Worm (Caenorhabditis elegans): ENCODE measurements around the gene sru-42.
A peak's percentile ranks its signal among the peaks of the same experiment; 100 is the strongest.
"Not testable (repeated sequence)": the region's sequence is repeated elsewhere in the genome, so short reads cannot be mapped to it uniquely, and the experiment has no call there.

Gene sru-42

DNA sequence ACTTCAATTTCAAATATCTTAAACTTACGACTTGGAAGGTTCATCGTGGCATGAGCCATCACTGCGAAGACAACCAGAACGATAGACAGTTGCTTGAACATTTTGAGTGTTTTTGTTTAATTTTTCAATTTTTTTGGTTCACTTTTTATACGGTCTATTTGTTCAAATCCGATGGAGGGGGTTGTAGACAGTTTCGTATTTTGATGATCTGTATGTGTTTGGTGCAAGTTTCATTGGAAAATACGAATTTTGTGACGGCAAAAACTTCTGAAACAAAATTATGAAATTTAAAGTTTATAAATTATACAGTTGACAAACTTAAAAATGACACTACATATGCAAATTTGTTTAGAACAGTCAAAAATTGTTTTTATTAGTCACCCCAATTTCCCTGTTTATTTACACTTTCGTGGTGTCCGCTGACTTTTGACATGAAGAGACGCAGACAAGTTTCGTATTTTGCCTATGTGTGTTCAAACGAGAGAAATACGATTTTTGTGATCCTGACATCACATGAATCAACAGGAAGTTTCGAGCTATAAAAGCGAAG lies 2.7 kb upstream of the sru-42 start, which contains the start of the genes C55A1.7 and C55A1.6:
Gene C55A1.7, minus strand, starts transcription at position 101 of the 550 bp plus-strand sequence.
Gene C55A1.6, plus strand, starts transcription at position 500 of the 550 bp plus-strand sequence.
- TF ChIP-seq fkh-8 (tag; optimal IDR thresholded peaks at IDR 0.05); nhr-19 (GFP tag; conservative IDR thresholded peaks at IDR 0.05); pag-3 (tag; optimal IDR thresholded peaks at IDR 0.05; ENCODE audit: borderline replicate concordance, insufficient read depth): not testable (repeated sequence)

DNA sequence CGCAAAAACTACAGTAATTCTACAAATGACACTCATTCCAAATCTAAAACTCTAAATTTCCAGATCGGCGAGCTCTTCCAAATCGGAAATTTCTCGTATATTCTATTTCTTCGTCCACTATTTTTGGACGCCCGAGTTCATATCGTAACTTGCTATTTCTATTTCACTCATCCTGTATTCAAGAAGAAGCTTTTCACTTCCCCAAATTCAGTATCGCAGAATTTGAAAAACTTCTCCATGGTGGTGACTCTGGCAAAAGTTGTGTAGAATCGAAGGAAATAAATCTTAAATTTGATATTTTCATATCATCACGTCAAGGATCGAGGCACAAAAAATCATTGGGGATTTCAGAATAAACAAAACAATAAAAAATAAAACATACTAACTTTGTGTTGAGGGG lies 1.9 kb downstream of the sru-42 start:
- TF ChIP-seq efl-1 (optimal IDR thresholded peaks at IDR 0.05), result no peak
- TF ChIP-seq efl-1 (GFP tag; optimal IDR thresholded peaks at IDR 0.05 in 1 of 2), result peak in 1 of 2 experiments; percentile 81
- TF ChIP-seq ceh-82 (tag; optimal IDR thresholded peaks at IDR 0.05), result no peak
- TF ChIP-seq nhr-85 (tag), result peak; percentile 65
- TF ChIP-seq nhr-90 (tag; optimal IDR thresholded peaks at IDR 0.05; ENCODE audit: poor library complexity), result no peak

DNA sequence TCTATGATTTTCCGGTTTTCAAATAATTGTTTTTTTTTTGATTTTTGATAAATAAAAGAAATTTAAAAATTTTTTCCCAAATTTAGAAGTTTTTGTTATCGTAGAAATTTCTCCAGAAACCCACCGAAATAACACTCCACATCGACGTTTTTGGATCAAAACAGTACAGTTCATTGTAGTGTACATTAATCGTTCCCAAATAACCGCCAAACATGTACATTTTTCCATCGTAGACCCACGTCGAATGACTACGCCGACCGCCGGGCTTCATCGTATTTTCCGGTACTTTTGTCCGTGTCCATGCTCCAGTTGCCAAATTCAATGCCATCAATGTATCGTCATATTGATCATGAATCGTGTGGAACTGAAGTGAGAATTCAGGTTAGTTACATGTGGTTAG lies 3.9 kb downstream of the sru-42 start, which contains the start of gene F53E4.2:
Gene F53E4.2, plus strand, starts transcription at position 301 of the 400 bp plus-strand sequence.
- TF ChIP-seq tbx-2 (tag; optimal IDR thresholded peaks at IDR 0.05) (no peak), nhr-12 (tag; optimal IDR thresholded peaks at IDR 0.05) (no peak), nhr-76 (tag; optimal IDR thresholded peaks at IDR 0.05) (no peak), ama-1 (optimal IDR thresholded peaks at IDR 0.05) (no peak), lin-15B (tag; optimal IDR thresholded peaks at IDR 0.05) (no peak), nhr-90 (tag; optimal IDR thresholded peaks at IDR 0.05; ENCODE audit: poor library complexity) (no peak)

DNA sequence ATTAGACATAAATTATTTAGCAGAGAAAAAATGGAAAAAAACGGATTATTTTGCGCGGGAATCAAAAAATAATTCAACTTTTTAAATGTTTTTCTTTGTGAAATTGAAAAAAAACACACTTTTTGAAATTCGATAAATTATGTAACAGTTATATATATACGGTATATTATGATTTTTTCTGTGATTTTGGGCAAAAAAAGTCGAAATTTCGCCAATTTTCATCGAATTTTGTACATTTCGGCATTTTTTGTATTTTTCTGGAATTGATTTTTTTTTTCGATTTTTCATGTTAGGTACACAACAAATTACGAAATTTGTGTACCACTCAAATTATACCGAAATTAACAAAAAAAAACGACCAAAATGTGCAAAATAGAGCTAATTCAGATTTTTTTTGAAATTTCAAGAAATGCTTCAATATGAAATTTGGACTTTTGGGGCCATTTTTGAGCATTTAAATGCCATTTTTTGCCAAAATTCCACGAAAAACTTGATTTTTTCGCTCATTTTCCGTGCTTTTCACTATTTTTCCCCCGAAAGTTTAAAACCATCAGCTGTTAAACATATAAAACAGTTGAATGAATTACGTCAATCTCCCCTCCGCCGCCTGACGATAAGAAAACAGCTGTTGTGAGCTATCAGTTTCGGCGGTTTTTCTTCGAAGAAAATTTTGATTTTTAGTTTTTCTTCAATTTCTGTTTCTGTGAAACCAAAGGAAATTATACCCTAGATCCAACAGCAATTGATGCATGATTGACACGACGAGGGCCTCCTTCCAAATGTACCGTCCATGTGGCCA lies 8.2 kb downstream of the sru-42 start:
- no peak for TF ChIP-seq C04F5.9 (tag; optimal IDR thresholded peaks at IDR 0.05)
- TF ChIP-seq ceh-8 (GFP tag; optimal IDR thresholded peaks at IDR 0.05), result no peak
- no peak for TF ChIP-seq nhr-28 (tag; optimal IDR thresholded peaks at IDR 0.05)
- no peak for TF ChIP-seq blmp-1 (tag; optimal IDR thresholded peaks at IDR 0.05)
- no peak for TF ChIP-seq nhr-20 (tag; optimal IDR thresholded peaks at IDR 0.05)
- no peak for TF ChIP-seq snpc-4 (tag; optimal IDR thresholded peaks at IDR 0.05)
- no peak for TF ChIP-seq aly-2 (tag; optimal IDR thresholded peaks at IDR 0.05)
- no peak for TF ChIP-seq nhr-90 (tag; optimal IDR thresholded peaks at IDR 0.05; ENCODE audit: poor library complexity)
- peak; percentile 40 for TF ChIP-seq nhr-71 (tag; optimal IDR thresholded peaks at IDR 0.05)
- TF ChIP-seq lin-14 (GFP tag; optimal IDR thresholded peaks at IDR 0.05), result peak; percentile 51
- TF ChIP-seq pag-3 (tag; optimal IDR thresholded peaks at IDR 0.05; ENCODE audit: borderline replicate concordance, insufficient read depth), result no peak
- no peak for TF ChIP-seq nhr-76 (tag; optimal IDR thresholded peaks at IDR 0.05)
- no peak for TF ChIP-seq lin-35 (GFP tag; optimal IDR thresholded peaks at IDR 0.05)
- peak; percentile 34; the same call in 1 of the 2 replicates for TF ChIP-seq nhr-19 (GFP tag; conservative IDR thresholded peaks at IDR 0.05)
- no peak for TF ChIP-seq nhr-47 (tag; optimal IDR thresholded peaks at IDR 0.05)
- no peak for TF ChIP-seq efl-3 (GFP tag; optimal IDR thresholded peaks at IDR 0.05)
- no peak for TF ChIP-seq tbx-2 (tag; optimal IDR thresholded peaks at IDR 0.05)
- TF ChIP-seq lsy-2 (tag; optimal IDR thresholded peaks at IDR 0.05), result peak in 1 of 2 experiments; percentile 24
- TF ChIP-seq rnt-1 (tag; optimal IDR thresholded peaks at IDR 0.05), result peak; percentile 72
- no peak for TF ChIP-seq unc-62 (GFP tag; optimal IDR thresholded peaks at IDR 0.05)
- TF ChIP-seq jun-1 (tag; optimal IDR thresholded peaks at IDR 0.05), result no peak
- no peak for TF ChIP-seq F16B12.6 (tag; optimal IDR thresholded peaks at IDR 0.05)
- no peak for TF ChIP-seq mep-1 (tag; optimal IDR thresholded peaks at IDR 0.05)
- no peak for TF ChIP-seq efl-1 (optimal IDR thresholded peaks at IDR 0.05)
- TF ChIP-seq efl-1 (GFP tag; optimal IDR thresholded peaks at IDR 0.05 in 1 of 2), result no peak
- no peak for TF ChIP-seq unc-30 (tag; optimal IDR thresholded peaks at IDR 0.05)
- TF ChIP-seq nhr-237 (tag; optimal IDR thresholded peaks at IDR 0.05), result no peak
- TF ChIP-seq lin-15B (tag; optimal IDR thresholded peaks at IDR 0.05), result no peak
- TF ChIP-seq nhr-84 (tag; optimal IDR thresholded peaks at IDR 0.05), result no peak
- TF ChIP-seq ztf-4 (tag; optimal IDR thresholded peaks at IDR 0.05), result no peak
- no peak for TF ChIP-seq vab-15 (tag; optimal IDR thresholded peaks at IDR 0.05)
- no peak for TF ChIP-seq lir-3 (tag; optimal IDR thresholded peaks at IDR 0.05; ENCODE audit: poor library complexity)
- no peak for TF ChIP-seq fos-1 (tag; optimal IDR thresholded peaks at IDR 0.05)
- no peak for TF ChIP-seq Y116A8C.19 (tag; optimal IDR thresholded peaks at IDR 0.05; ENCODE audit: borderline replicate concordance)
- peak; percentile 5 for TF ChIP-seq snu-23 (GFP tag; optimal IDR thresholded peaks at IDR 0.05)

Measured in whole organism, L1 larva.